Fruit fly (Drosophila melanogaster): ENCODE data around the gene Cpr100A.

Cpr100A gene

dm6 chr3R:30859901-30860560 lies 7.3 kb upstream of the Cpr100A start (continued):
- TF ChIP-seq phol (tag; optimal IDR thresholded peaks at IDR 0.05), result peak; percentile 12
- TF ChIP-seq danr (GFP tag; IDR thresholded peaks at IDR 0.05), result no peak
- peak; percentile 45 for TF ChIP-seq gem (tag; optimal IDR thresholded peaks at IDR 0.05)
- TF ChIP-seq CG18599 (GFP tag; optimal IDR thresholded peaks at IDR 0.05), result peak; percentile 43
- no peak for TF ChIP-seq ranshi (GFP tag; IDR thresholded peaks at IDR 0.05)
- peak; percentile 12 for TF ChIP-seq tin (GFP tag; optimal IDR thresholded peaks at IDR 0.05)
- no peak for TF ChIP-seq pan (optimal IDR thresholded peaks at IDR 0.05)
- no peak for TF ChIP-seq pan (GFP tag; optimal IDR thresholded peaks at IDR 0.05 in 1 of 2, IDR thresholded peaks at IDR 0.05 in 1 of 2)
- no peak for TF ChIP-seq B-H2 (GFP tag; optimal IDR thresholded peaks at IDR 0.05)
- TF ChIP-seq prd (optimal IDR thresholded peaks at IDR 0.05), result no peak
- no peak for TF ChIP-seq prd (GFP tag; IDR thresholded peaks at IDR 0.05)
- no peak for TF ChIP-seq NFAT (GFP tag; IDR thresholded peaks at IDR 0.05)
- TF ChIP-seq ham (GFP tag; IDR thresholded peaks at IDR 0.05), result no peak
- TF ChIP-seq CG31224 (GFP tag; IDR thresholded peaks at IDR 0.05), result no peak
- TF ChIP-seq CG6689 (GFP tag; IDR thresholded peaks at IDR 0.05), result 0 out of 2 replicates have a peak, but pooled peaks have one; percentile 26
- peak; percentile 10 for TF ChIP-seq org-1 (GFP tag; optimal IDR thresholded peaks at IDR 0.05)
- TF ChIP-seq Lhr (GFP tag; optimal IDR thresholded peaks at IDR 0.05), result no peak
- peak; percentile 16 for TF ChIP-seq CG30403 (GFP tag; optimal IDR thresholded peaks at IDR 0.05)
- no peak for TF ChIP-seq wek (GFP tag; optimal IDR thresholded peaks at IDR 0.05)
- TF ChIP-seq CG15479 (GFP tag; optimal IDR thresholded peaks at IDR 0.05), result peak; percentile 77
- no peak for TF ChIP-seq az2 (GFP tag; optimal IDR thresholded peaks at IDR 0.05)
- TF ChIP-seq oc (tag; optimal IDR thresholded peaks at IDR 0.05), result peak; percentile 88
- TF ChIP-seq cas (GFP tag; IDR thresholded peaks at IDR 0.05), result no peak
- no peak for TF ChIP-seq CG12744 (GFP tag; optimal IDR thresholded peaks at IDR 0.05)
- TF ChIP-seq Sry-β (GFP tag; optimal IDR thresholded peaks at IDR 0.05), result no peak
- TF ChIP-seq CG3847 (GFP tag; IDR thresholded peaks at IDR 0.05), result no peak
- peak; percentile 17 for TF ChIP-seq CG6813 (GFP tag; optimal IDR thresholded peaks at IDR 0.05)
- no peak for TF ChIP-seq lilli (GFP tag; optimal IDR thresholded peaks at IDR 0.05)
- no peak for TF ChIP-seq CG3838 (GFP tag; optimal IDR thresholded peaks at IDR 0.05)
- no peak for TF ChIP-seq abd-A (tag; optimal IDR thresholded peaks at IDR 0.05)
- no peak for TF ChIP-seq sim (GFP tag; IDR thresholded peaks at IDR 0.05)
- TF ChIP-seq dmrt11E (tag; optimal IDR thresholded peaks at IDR 0.05), result peak; percentile 10
- TF ChIP-seq mirr (GFP tag; optimal IDR thresholded peaks at IDR 0.05), result no peak
- TF ChIP-seq gsb (GFP tag; IDR thresholded peaks at IDR 0.05), result no peak
- no peak for TF ChIP-seq CG12391 (tag; optimal IDR thresholded peaks at IDR 0.05)
- no peak for TF ChIP-seq sna (GFP tag; IDR thresholded peaks at IDR 0.05; ENCODE audit: partially characterized antibody)
- TF ChIP-seq Atf-2 (GFP tag; optimal IDR thresholded peaks at IDR 0.05), result no peak
- 0 out of 2 replicates have a peak, but pooled peaks have one; percentile 18 for TF ChIP-seq CG31441 (GFP tag; IDR thresholded peaks at IDR 0.05)
- no peak for TF ChIP-seq Hsf (GFP tag; optimal IDR thresholded peaks at IDR 0.05)
- peak; percentile 38; the same call in 1 of the 2 replicates for TF ChIP-seq Xrp1 (GFP tag; IDR thresholded peaks at IDR 0.05)
- TF ChIP-seq lmd (GFP tag; IDR thresholded peaks at IDR 0.05), result no peak
- TF ChIP-seq Dll (GFP tag; IDR thresholded peaks at IDR 0.05; ENCODE audit: partially characterized antibody), result no peak
- no peak for TF ChIP-seq Ssrp (tag; optimal IDR thresholded peaks at IDR 0.05)
- TF ChIP-seq kay (GFP tag; optimal IDR thresholded peaks at IDR 0.05), result no peak
- TF ChIP-seq corto (GFP tag; optimal IDR thresholded peaks at IDR 0.05), result no peak
- TF ChIP-seq CG10462 (GFP tag; optimal IDR thresholded peaks at IDR 0.05), result no peak
- no peak for TF ChIP-seq unpg (GFP tag; optimal IDR thresholded peaks at IDR 0.05)
- no peak for TF ChIP-seq nerfin-2 (GFP tag; IDR thresholded peaks at IDR 0.05; ENCODE audit: partially characterized antibody)
- no peak for TF ChIP-seq CG1602 (GFP tag; optimal IDR thresholded peaks at IDR 0.05)
- no peak for TF ChIP-seq CG18764 (GFP tag; optimal IDR thresholded peaks at IDR 0.05)
- no peak for TF ChIP-seq CG12769 (tag; optimal IDR thresholded peaks at IDR 0.05)
